Worm (Caenorhabditis elegans) whole organism, L1 larva: Measurements from ENCODE around the gene ttr-14.

Experiments used
- C04F5.9 ChIP-seq: sonication (generic microtip); optimal IDR thresholded peaks from 2 replicates; lab custom pipeline; 2016; ENCODE audit warnings: missing genetic modification characterization, missing compliant biosample characterization
- C16A3.4 ChIP-seq: fragments of 150-350 bp; optimal IDR thresholded peaks from 2 replicates; lab custom pipeline; 2014; ENCODE audit warnings: missing biosample characterization, missing genetic modification characterization
- C34B4.2 ChIP-seq: sonication (generic microtip); optimal IDR thresholded peaks from 2 replicates; lab custom pipeline; 2017; ENCODE audit warnings: mild to moderate bottlenecking, missing genetic modification characterization, missing compliant biosample characterization
- F16B12.6 ChIP-seq: fragments of 150-350 bp; optimal IDR thresholded peaks from 2 replicates; lab custom pipeline; 2014; ENCODE audit warnings: missing biosample characterization, missing genetic modification characterization
- Y116A8C.19 ChIP-seq: sonication (generic microtip); optimal IDR thresholded peaks from 2 replicates; lab custom pipeline; 2016; ENCODE audit warnings: missing compliant biosample characterization, missing genetic modification characterization, borderline replicate concordance
- aha-1 ChIP-seq: fragments of 150-350 bp; optimal IDR thresholded peaks from 2 replicates; lab custom pipeline; 2014; ENCODE audit warnings: missing biosample characterization, missing genetic modification characterization
- aly-2 ChIP-seq: fragments of 150-350 bp; optimal IDR thresholded peaks from 2 replicates; lab custom pipeline; 2014; ENCODE audit warnings: missing biosample characterization, missing genetic modification characterization
- ama-1 ChIP-seq: fragments of 150-350 bp; optimal IDR thresholded peaks from 2 replicates; lab custom pipeline; 2014
- ceh-82 ChIP-seq, 3 experiments: fragments of 150-350 bp in 1 of 3; sonication (generic microtip) in 2 of 3; optimal IDR thresholded peaks; 2 replicates each; lab custom pipeline; 2014 to 2017; ENCODE audit warnings: missing biosample characterization in 3 of 3, missing genetic modification characterization in 3 of 3
- ceh-88 ChIP-seq: fragments of 200-800 bp; sonication (Bioruptor generic); IDR thresholded peaks from 2 replicates; pipeline ENCODE4 v1.3.6; 2022; ENCODE audit warnings: missing genetic modification characterization, missing compliant biosample characterization
- ceh-90 ChIP-seq: sonication (generic microtip); optimal IDR thresholded peaks from 2 replicates; lab custom pipeline; 2016; ENCODE audit warnings: missing genetic modification characterization, missing compliant biosample characterization
- ces-1 ChIP-seq: fragments of 150-350 bp; optimal IDR thresholded peaks from 2 replicates; lab custom pipeline; 2014; ENCODE audit warnings: missing biosample characterization, missing genetic modification reagents, missing genetic modification characterization
- dpl-1 ChIP-seq, 3 experiments: fragments of 150-350 bp in 2 of 3; sonication (generic microtip) in 1 of 3; optimal IDR thresholded peaks; 2 replicates each; lab custom pipeline; 2014 to 2017; ENCODE audit warnings: missing biosample characterization in 3 of 3, missing genetic modification characterization in 3 of 3, missing genetic modification reagents in 3 of 3
- dsc-1 ChIP-seq: sonication (generic microtip); optimal IDR thresholded peaks from 2 replicates; lab custom pipeline; 2016; ENCODE audit warnings: mild to moderate bottlenecking, missing genetic modification characterization, missing compliant biosample characterization
- efl-1 ChIP-seq, 4 experiments: fragments of 150-350 bp; optimal IDR thresholded peaks in 3 of 4; peaks in 1 of 4; 1 replicate in 1 of 4; 2 replicates in 3 of 4; lab custom pipeline; 2014; ENCODE audit warnings: missing biosample characterization in 2 of 4, missing genetic modification characterization in 2 of 4, missing genetic modification reagents in 2 of 4
- efl-3 ChIP-seq: fragments of 200-800 bp; sonication (Bioruptor generic); optimal IDR thresholded peaks from 2 replicates; lab custom pipeline; 2018; ENCODE audit warnings: mild to moderate bottlenecking, missing genetic modification characterization, missing compliant biosample characterization
- egl-27 ChIP-seq, 2 experiments: fragments of 150-350 bp in 1 of 2; sonication (generic microtip); optimal IDR thresholded peaks; 3 replicates each; lab custom pipeline; 2017 to 2018; ENCODE audit warnings: missing biosample characterization in 2 of 2, missing genetic modification characterization in 2 of 2, missing genetic modification reagents in 2 of 2
- elt-2 ChIP-seq: sonication (generic microtip); optimal IDR thresholded peaks from 2 replicates; lab custom pipeline; 2016; ENCODE audit warnings: missing genetic modification characterization, mild to moderate bottlenecking, inconsistent platforms, missing compliant biosample characterization, missing genetic modification reagents
- ets-5 ChIP-seq: fragments of 200-800 bp; sonication (Bioruptor generic); IDR thresholded peaks from 2 replicates; pipeline ENCODE4 v1.3.6; 2022; ENCODE audit warnings: missing genetic modification characterization, missing compliant biosample characterization
- fkh-10 ChIP-seq: sonication (generic microtip); optimal IDR thresholded peaks from 2 replicates; lab custom pipeline; 2017; ENCODE audit warnings: missing biosample characterization, missing genetic modification reagents, missing genetic modification characterization
- fkh-4 ChIP-seq: sonication (generic microtip); optimal IDR thresholded peaks from 2 replicates; lab custom pipeline; 2016; ENCODE audit warnings: missing compliant biosample characterization, missing genetic modification characterization, borderline replicate concordance
- fkh-8 ChIP-seq: sonication (generic microtip); optimal IDR thresholded peaks from 2 replicates; lab custom pipeline; 2016; ENCODE audit warnings: mild to moderate bottlenecking, missing genetic modification characterization, missing compliant biosample characterization
- fos-1 ChIP-seq: fragments of 150-350 bp; optimal IDR thresholded peaks from 2 replicates; lab custom pipeline; 2014; ENCODE audit warnings: missing biosample characterization, missing genetic modification characterization
- grh-1 ChIP-seq: fragments of 200-800 bp; sonication (Bioruptor generic); IDR thresholded peaks from 2 replicates; pipeline ENCODE4 v1.3.6; 2022; ENCODE audit warnings: missing genetic modification reagents, missing genetic modification characterization, missing compliant biosample characterization
- hlh-4 ChIP-seq: sonication (generic microtip); optimal IDR thresholded peaks from 2 replicates; lab custom pipeline; 2016; ENCODE audit warnings: mild to moderate bottlenecking, missing genetic modification characterization, missing compliant biosample characterization
- jun-1 ChIP-seq: fragments of 150-350 bp; optimal IDR thresholded peaks from 2 replicates; lab custom pipeline; 2014; ENCODE audit warnings: missing biosample characterization, missing genetic modification reagents, missing genetic modification characterization
- lin-14 ChIP-seq: fragments of 200-800 bp; sonication (Bioruptor generic); optimal IDR thresholded peaks from 2 replicates; lab custom pipeline; 2018; ENCODE audit warnings: mild to moderate bottlenecking, missing genetic modification characterization, moderate library complexity, missing compliant biosample characterization
- lin-35 ChIP-seq, 2 experiments: fragments of 150-350 bp; optimal IDR thresholded peaks; 2 replicates each; lab custom pipeline; 2014; ENCODE audit warnings: missing biosample characterization in 2 of 2, missing genetic modification characterization in 2 of 2, missing genetic modification reagents in 2 of 2
- lin-39 ChIP-seq: fragments of 150-350 bp; optimal IDR thresholded peaks from 2 replicates; lab custom pipeline; 2014; ENCODE audit warnings: missing biosample characterization, missing genetic modification reagents, missing genetic modification characterization
- mab-9 ChIP-seq: fragments of 200-800 bp; sonication (Bioruptor generic); IDR thresholded peaks from 2 replicates; pipeline ENCODE4 v1.3.6; 2022; ENCODE audit warnings: missing genetic modification reagents, missing genetic modification characterization, missing compliant biosample characterization
- mdl-1 ChIP-seq, 2 experiments: fragments of 150-350 bp; optimal IDR thresholded peaks; 2 replicates each; lab custom pipeline; 2014 to 2017; ENCODE audit warnings: missing biosample characterization in 2 of 2, missing genetic modification characterization in 2 of 2, inconsistent platforms in 1 of 2
- mef-2 ChIP-seq: fragments of 150-350 bp; optimal IDR thresholded peaks from 2 replicates; lab custom pipeline; 2014; ENCODE audit warnings: missing biosample characterization, missing genetic modification characterization
- mep-1 ChIP-seq: fragments of 150-350 bp; optimal IDR thresholded peaks from 2 replicates; lab custom pipeline; 2014; ENCODE audit warnings: missing biosample characterization, missing genetic modification characterization
- nhr-11 ChIP-seq: fragments of 150-350 bp; optimal IDR thresholded peaks from 2 replicates; lab custom pipeline; 2014; ENCODE audit warnings: missing biosample characterization, missing genetic modification characterization
- nhr-12 ChIP-seq: sonication (generic microtip); optimal IDR thresholded peaks from 2 replicates; lab custom pipeline; 2017; ENCODE audit warnings: missing biosample characterization, missing genetic modification characterization
- nhr-20 ChIP-seq: sonication (generic microtip); optimal IDR thresholded peaks from 2 replicates; lab custom pipeline; 2016; ENCODE audit warnings: mild to moderate bottlenecking, missing genetic modification characterization, missing compliant biosample characterization
- nhr-237 ChIP-seq: fragments of 150-350 bp; optimal IDR thresholded peaks from 2 replicates; lab custom pipeline; 2014; ENCODE audit warnings: missing biosample characterization, missing genetic modification characterization
- nhr-28 ChIP-seq: fragments of 150-350 bp; optimal IDR thresholded peaks from 2 replicates; lab custom pipeline; 2014; ENCODE audit warnings: missing biosample characterization, missing genetic modification characterization
- nhr-47 ChIP-seq: sonication (generic microtip); optimal IDR thresholded peaks from 2 replicates; lab custom pipeline; 2016; ENCODE audit warnings: mild to moderate bottlenecking, missing genetic modification characterization, moderate library complexity, missing compliant biosample characterization
- nhr-71 ChIP-seq: sonication (generic microtip); optimal IDR thresholded peaks from 2 replicates; lab custom pipeline; 2016; ENCODE audit warnings: mild to moderate bottlenecking, missing genetic modification characterization, moderate library complexity, missing compliant biosample characterization
- nhr-76 ChIP-seq: sonication (generic microtip); optimal IDR thresholded peaks from 2 replicates; lab custom pipeline; 2017; ENCODE audit warnings: missing biosample characterization, missing genetic modification characterization
- rnt-1 ChIP-seq: sonication (generic microtip); optimal IDR thresholded peaks from 2 replicates; lab custom pipeline; 2016; ENCODE audit warnings: mild to moderate bottlenecking, missing genetic modification characterization, moderate library complexity, missing compliant biosample characterization
- skn-1 ChIP-seq: fragments of 150-350 bp; optimal IDR thresholded peaks from 2 replicates; lab custom pipeline; 2014; ENCODE audit warnings: missing biosample characterization, missing genetic modification characterization
- sup-37 ChIP-seq: fragments of 200-800 bp; sonication (Bioruptor generic); optimal IDR thresholded peaks from 2 replicates; lab custom pipeline; 2018; ENCODE audit warnings: mild to moderate bottlenecking, missing genetic modification characterization, missing compliant biosample characterization
- unc-130 ChIP-seq: fragments of 150-350 bp; optimal IDR thresholded peaks from 2 replicates; lab custom pipeline; 2017; ENCODE audit warnings: missing biosample characterization, missing genetic modification characterization, inconsistent platforms
- unc-30 ChIP-seq: sonication (generic microtip); optimal IDR thresholded peaks from 2 replicates; lab custom pipeline; 2017; ENCODE audit warnings: missing biosample characterization, missing genetic modification characterization
- unc-62 ChIP-seq: fragments of 150-350 bp; optimal IDR thresholded peaks from 2 replicates; lab custom pipeline; 2014; ENCODE audit warnings: missing biosample characterization, missing genetic modification reagents, missing genetic modification characterization
- unc-98 ChIP-seq: fragments of 200-800 bp; sonication (Bioruptor generic); IDR thresholded peaks from 2 replicates; pipeline ENCODE4 v1.3.6; 2022; ENCODE audit warnings: missing genetic modification characterization, missing compliant biosample characterization
- xbp-1 ChIP-seq: sonication (generic microtip); optimal IDR thresholded peaks from 2 replicates; lab custom pipeline; 2016; ENCODE audit warnings: missing genetic modification characterization, missing compliant biosample characterization
- zag-1 ChIP-seq: fragments of 150-350 bp; optimal IDR thresholded peaks from 2 replicates; lab custom pipeline; 2014; ENCODE audit warnings: missing biosample characterization, missing genetic modification characterization
- ztf-11 ChIP-seq, 2 experiments: sonication (generic microtip); optimal IDR thresholded peaks; 2 replicates each; lab custom pipeline; 2016 to 2017; ENCODE audit warnings: missing genetic modification characterization in 2 of 2, missing biosample characterization in 1 of 2, missing compliant biosample characterization in 1 of 2

ttr-14 gene

DNA sequence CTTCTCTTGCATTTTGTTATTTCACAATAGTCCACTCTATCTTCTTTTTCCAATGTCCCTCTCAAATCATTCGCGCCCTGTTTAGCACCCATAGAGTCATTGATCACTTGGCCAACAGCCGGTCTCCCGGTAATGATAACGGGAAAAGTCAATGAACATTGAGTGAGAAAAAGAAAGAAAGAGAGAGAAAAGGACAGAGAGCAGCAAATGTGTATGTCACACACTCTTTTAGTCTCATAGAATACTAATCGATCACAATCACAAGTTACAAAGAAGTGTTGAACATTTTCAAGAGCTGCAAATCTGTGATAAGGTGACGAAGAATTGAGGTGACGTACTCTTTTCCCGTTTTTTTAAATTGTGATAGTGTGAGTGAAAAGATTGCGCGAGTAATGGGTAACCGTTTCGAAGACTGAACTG lies 15.1 kb upstream of the ttr-14 start (continued):
- TF ChIP-seq efl-1 (optimal IDR thresholded peaks at IDR 0.05; lab: Kevin White, UChicago) (peak; percentile 30 to 34), efl-1 (GFP tag; optimal IDR thresholded peaks at IDR 0.05 in 1 of 2; lab: Kevin White, UChicago) (peak in 1 of 2 experiments; percentile 91), elt-2 (tag; lab: Kevin White, UChicago) (peak; percentile 87), unc-30 (tag; lab: Kevin White, UChicago) (no peak), jun-1 (tag; lab: Kevin White, UChicago) (peak; percentile 44), F16B12.6 (tag; lab: Kevin White, UChicago) (no peak), nhr-20 (tag; lab: Kevin White, UChicago) (peak; percentile 93), ceh-82 (tag; optimal IDR thresholded peaks at IDR 0.05; lab: Kevin White, UChicago) (peak in 1 of 3 experiments; percentile 55), ama-1 (lab: Kevin White, UChicago) (peak; percentile 69), ceh-88 (peak; percentile 27; the same call in 1 of the 2 replicates), fkh-8 (tag; lab: Kevin White, UChicago) (no peak), ces-1 (no peak), skn-1 (tag; lab: Kevin White, UChicago) (peak; percentile 68), rnt-1 (tag; lab: Kevin White, UChicago) (peak; percentile 90), lin-39 (tag; lab: Kevin White, UChicago) (peak; percentile 88), ets-5 (GFP tag; lab: Robert Waterston, UW) (no peak), lin-14 (peak; percentile 95), unc-130 (peak; percentile 54), nhr-28 (no peak), C34B4.2 (tag; lab: Kevin White, UChicago) (no peak), fkh-4 (no peak), mep-1 (tag; lab: Kevin White, UChicago) (peak; percentile 81), mdl-1 (tag; optimal IDR thresholded peaks at IDR 0.05; lab: Kevin White, UChicago) (peak in 1 of 2 experiments; percentile 86), Y116A8C.19 (no peak), nhr-11 (tag; lab: Kevin White, UChicago) (no peak), sup-37 (GFP tag; lab: Kevin White, UChicago) (peak; percentile 35), unc-62 (no peak), egl-27 (tag; optimal IDR thresholded peaks at IDR 0.05; lab: Kevin White, UChicago) (peak; percentile 52 to 69), grh-1 (GFP tag; lab: Robert Waterston, UW) (0 out of 2 replicates have a peak, but pooled peaks have one; percentile 11), mef-2 (tag; lab: Kevin White, UChicago) (no peak), lin-35 (GFP tag; optimal IDR thresholded peaks at IDR 0.05; lab: Kevin White, UChicago) (peak; percentile 28 to 79), C16A3.4 (tag; lab: Kevin White, UChicago) (peak; percentile 64)

DNA sequence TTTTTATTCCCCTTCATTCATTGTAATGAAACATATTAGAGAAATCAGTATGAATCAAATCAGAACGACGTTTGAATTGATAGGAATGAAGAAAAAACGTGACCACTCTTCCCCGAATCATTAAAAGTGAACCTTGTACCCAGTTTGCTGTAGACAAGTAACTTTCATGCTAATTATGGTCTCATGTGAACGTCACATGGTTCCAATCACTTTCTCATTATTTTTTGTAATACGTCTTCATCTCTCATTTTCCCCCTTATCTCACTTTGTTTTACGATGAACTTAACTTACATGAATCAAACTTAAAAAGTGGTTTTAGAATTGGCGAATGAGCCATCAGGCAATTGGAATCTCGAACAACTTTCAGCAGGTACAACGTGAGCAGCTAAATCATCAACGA lies 14.5 kb upstream of the ttr-14 start:
- TF ChIP-seq egl-27 (tag; optimal IDR thresholded peaks at IDR 0.05; lab: Kevin White, UChicago) = no peak
- no peak for TF ChIP-seq fkh-8 (tag; lab: Kevin White, UChicago)
- TF ChIP-seq ztf-11 (tag; optimal IDR thresholded peaks at IDR 0.05; lab: Kevin White, UChicago) = no peak
- TF ChIP-seq C04F5.9 (tag; lab: Kevin White, UChicago) = no peak
- TF ChIP-seq dsc-1 = peak; percentile 77
- no peak for TF ChIP-seq fos-1 (tag; lab: Kevin White, UChicago)
- no peak for TF ChIP-seq ces-1
- TF ChIP-seq nhr-47 (tag; lab: Kevin White, UChicago) = peak; percentile 25
- no peak for TF ChIP-seq C34B4.2 (tag; lab: Kevin White, UChicago)
- TF ChIP-seq sup-37 (GFP tag; lab: Kevin White, UChicago) = no peak
- no peak for TF ChIP-seq ama-1 (lab: Kevin White, UChicago)
- TF ChIP-seq aly-2 (tag; lab: Kevin White, UChicago) = no peak
- peak in 1 of 2 experiments; percentile 33 for TF ChIP-seq mdl-1 (tag; optimal IDR thresholded peaks at IDR 0.05; lab: Kevin White, UChicago)
- TF ChIP-seq xbp-1 (tag; lab: Kevin White, UChicago) = no peak
- TF ChIP-seq nhr-76 (tag; lab: Kevin White, UChicago) = no peak
- no peak for TF ChIP-seq aha-1
- no peak for TF ChIP-seq nhr-237
- no peak for TF ChIP-seq ceh-82 (tag; optimal IDR thresholded peaks at IDR 0.05; lab: Kevin White, UChicago)
- TF ChIP-seq ceh-90 = no peak
- TF ChIP-seq nhr-71 (tag; lab: Kevin White, UChicago) = peak; percentile 76
- TF ChIP-seq jun-1 (tag; lab: Kevin White, UChicago) = no peak
- no peak for TF ChIP-seq F16B12.6 (tag; lab: Kevin White, UChicago)
- TF ChIP-seq mab-9 (GFP tag; lab: Robert Waterston, UW) = no peak
- TF ChIP-seq nhr-12 (tag; lab: Kevin White, UChicago) = no peak
- peak in 1 of 3 experiments; percentile 22 for TF ChIP-seq dpl-1 (GFP tag; optimal IDR thresholded peaks at IDR 0.05; lab: Kevin White, UChicago)
- no peak for TF ChIP-seq efl-3 (GFP tag; lab: Kevin White, UChicago)
- no peak for TF ChIP-seq fkh-10 (GFP tag; lab: Kevin White, UChicago)
- TF ChIP-seq hlh-4 (tag; lab: Kevin White, UChicago) = no peak
- TF ChIP-seq unc-98 (GFP tag; lab: Robert Waterston, UW) = no peak
- TF ChIP-seq mef-2 (tag; lab: Kevin White, UChicago) = no peak
- TF ChIP-seq zag-1 (tag; lab: Kevin White, UChicago) = no peak
